Worm (Caenorhabditis elegans) whole organism, L4 larva: ENCODE measurements around the gene F59B2.13.

Experiments used
- F10B5.3 ChIP-seq: sonication (generic microtip); optimal IDR thresholded peaks from 2 replicates; lab custom pipeline; 2016; ENCODE audit warnings: mild to moderate bottlenecking, missing genetic modification characterization, missing compliant biosample characterization
- F26F4.8 ChIP-seq: fragments of 200-800 bp; sonication (Bioruptor generic); conservative IDR thresholded peaks from 2 replicates; pipeline ENCODE4 v1.3.6; 2022; ENCODE audit warnings: missing genetic modification characterization, missing compliant biosample characterization
- F49E8.2 ChIP-seq: sonication (generic microtip); optimal IDR thresholded peaks from 2 replicates; lab custom pipeline; 2016; ENCODE audit warnings: missing compliant biosample characterization, mild to moderate bottlenecking, missing genetic modification characterization, borderline replicate concordance
- R02D3.7 ChIP-seq: fragments of 150-350 bp; sonication (generic microtip); optimal IDR thresholded peaks from 3 replicates; lab custom pipeline; 2014; ENCODE audit warnings: missing biosample characterization, missing genetic modification characterization
- T20F7.1 ChIP-seq: fragments of 200-800 bp; sonication (Bioruptor generic); optimal IDR thresholded peaks from 2 replicates; lab custom pipeline; 2018; ENCODE audit warnings: mild to moderate bottlenecking, missing genetic modification characterization, missing compliant biosample characterization
- T26A8.4 ChIP-seq: fragments of 200-800 bp; sonication (Bioruptor generic); IDR thresholded peaks from 2 replicates; pipeline ENCODE4 v1.3.6; 2022; ENCODE audit warnings: missing genetic modification characterization, missing compliant biosample characterization
- ZK337.2 ChIP-seq: fragments of 200-800 bp; sonication (Bioruptor generic); IDR thresholded peaks from 2 replicates; pipeline ENCODE4 v1.3.6; 2022; ENCODE audit warnings: missing genetic modification reagents, missing genetic modification characterization, missing compliant biosample characterization
- ZK546.5 ChIP-seq, 2 experiments: sonication (generic microtip); optimal IDR thresholded peaks; 2 replicates each; lab custom pipeline; 2017; ENCODE audit warnings: missing biosample characterization in 2 of 2, missing genetic modification characterization in 2 of 2
- aha-1 ChIP-seq: fragments of 150-350 bp; peaks from one replicate; lab custom pipeline; 2014; ENCODE audit warnings: missing biosample characterization, missing genetic modification characterization
- aly-2 ChIP-seq: sonication (generic microtip); optimal IDR thresholded peaks from 2 replicates; lab custom pipeline; 2018; ENCODE audit warnings: missing biosample characterization, missing genetic modification characterization
- ama-1 ChIP-seq: fragments of 150-350 bp; optimal IDR thresholded peaks from 2 replicates; lab custom pipeline; 2014; ENCODE audit warnings: inconsistent platforms, mixed read lengths
- ceh-20 ChIP-seq: fragments of 200-800 bp; sonication (Bioruptor generic); IDR thresholded peaks from 2 replicates; pipeline ENCODE4 v1.3.6; 2022; ENCODE audit warnings: missing genetic modification reagents, missing genetic modification characterization, missing compliant biosample characterization
- ceh-28 ChIP-seq: fragments of 150-350 bp; optimal IDR thresholded peaks from 2 replicates; lab custom pipeline; 2014; ENCODE audit warnings: missing biosample characterization, missing genetic modification reagents, missing genetic modification characterization
- ces-1 ChIP-seq: fragments of 150-350 bp; sonication (generic microtip); optimal IDR thresholded peaks from 4 replicates; lab custom pipeline; 2014; ENCODE audit warnings: missing biosample characterization, missing genetic modification reagents, missing genetic modification characterization
- cey-2 ChIP-seq: sonication (generic microtip); optimal IDR thresholded peaks from 3 replicates; lab custom pipeline; 2017; ENCODE audit warnings: missing genetic modification characterization, mild to moderate bottlenecking, missing compliant biosample characterization, antibody characterized with exemption, borderline replicate concordance; ENCODE audit not compliant: insufficient read depth
- daf-16 ChIP-seq, 3 experiments: sonication (generic microtip); optimal IDR thresholded peaks; 2 replicates each; lab custom pipeline; 2016 to 2017; ENCODE audit warnings: missing genetic modification characterization in 3 of 3, missing genetic modification reagents in 3 of 3, mild to moderate bottlenecking in 2 of 3, missing compliant biosample characterization in 2 of 3, missing biosample characterization in 1 of 3, moderate library complexity in 1 of 3
- daf-19 ChIP-seq: fragments of 200-800 bp; sonication (Bioruptor generic); conservative IDR thresholded peaks from 2 replicates; pipeline ENCODE4 v1.3.6; 2022; ENCODE audit warnings: missing genetic modification characterization, missing compliant biosample characterization
- daf-8 ChIP-seq: fragments of 200-800 bp; sonication (Bioruptor generic); IDR thresholded peaks from 2 replicates; pipeline ENCODE4 v1.3.6; 2022; ENCODE audit warnings: missing genetic modification characterization, missing compliant biosample characterization
- dmd-6 ChIP-seq: fragments of 200-800 bp; sonication (Bioruptor generic); IDR thresholded peaks from 2 replicates; pipeline ENCODE4 v1.3.6; 2022; ENCODE audit warnings: missing genetic modification reagents, missing genetic modification characterization, missing compliant biosample characterization
- dpl-1 ChIP-seq: fragments of 150-350 bp; optimal IDR thresholded peaks from 2 replicates; lab custom pipeline; 2014; ENCODE audit warnings: missing biosample characterization, missing genetic modification reagents, missing genetic modification characterization
- dve-1 ChIP-seq: sonication (generic microtip); optimal IDR thresholded peaks from 2 replicates; lab custom pipeline; 2017; ENCODE audit warnings: antibody characterized with exemption, mild to moderate bottlenecking, missing genetic modification characterization, missing compliant biosample characterization; ENCODE audit not compliant: insufficient read depth
- gei-8 ChIP-seq: fragments of 200-800 bp; sonication (Bioruptor generic); optimal IDR thresholded peaks from 2 replicates; lab custom pipeline; 2018; ENCODE audit warnings: mild to moderate bottlenecking, missing genetic modification characterization, missing compliant biosample characterization
- hlh-11 ChIP-seq: fragments of 200-800 bp; sonication (Bioruptor generic); optimal IDR thresholded peaks from 2 replicates; lab custom pipeline; 2018; ENCODE audit warnings: mild to moderate bottlenecking, missing genetic modification characterization, missing compliant biosample characterization
- lin-1 ChIP-seq: fragments of 200-800 bp; sonication (Bioruptor generic); IDR thresholded peaks from 2 replicates; pipeline ENCODE4 v1.3.6; 2022; ENCODE audit warnings: missing genetic modification reagents, missing genetic modification characterization, missing compliant biosample characterization
- lin-15B ChIP-seq: fragments of 150-350 bp; sonication (generic microtip); optimal IDR thresholded peaks from 3 replicates; lab custom pipeline; 2014; ENCODE audit warnings: missing biosample characterization, missing genetic modification characterization
- lin-29 ChIP-seq: fragments of 200-800 bp; sonication (Bioruptor generic); IDR thresholded peaks from 2 replicates; pipeline ENCODE4 v1.3.6; 2022; ENCODE audit warnings: missing genetic modification reagents, missing genetic modification characterization, missing compliant biosample characterization
- lin-38 ChIP-seq: fragments of 200-800 bp; sonication (Bioruptor generic); IDR thresholded peaks from 2 replicates; pipeline ENCODE4 v1.3.6; 2022; ENCODE audit warnings: missing genetic modification reagents, missing genetic modification characterization, missing compliant biosample characterization
- lin-39 ChIP-seq: fragments of 150-350 bp; optimal IDR thresholded peaks from 2 replicates; lab custom pipeline; 2014; ENCODE audit warnings: missing biosample characterization, missing genetic modification reagents, missing genetic modification characterization
- madf-5 ChIP-seq, 2 experiments: fragments of 200-800 bp; sonication (Bioruptor generic); IDR thresholded peaks; 2 replicates each; pipeline ENCODE4 v1.3.6; 2022; ENCODE audit warnings: missing compliant biosample characterization in 2 of 2, missing genetic modification characterization in 2 of 2
- madf-9 ChIP-seq: fragments of 200-800 bp; sonication (Bioruptor generic); conservative IDR thresholded peaks from 2 replicates; pipeline ENCODE4 v1.3.6; 2022; ENCODE audit warnings: missing genetic modification reagents, missing genetic modification characterization, missing compliant biosample characterization
- mdt-29 ChIP-seq: fragments of 200-800 bp; sonication (Bioruptor generic); IDR thresholded peaks from 2 replicates; pipeline ENCODE4 v1.3.6; 2022; ENCODE audit warnings: missing genetic modification reagents, missing genetic modification characterization, missing compliant biosample characterization
- nhr-102 ChIP-seq: sonication (generic microtip); optimal IDR thresholded peaks from 2 replicates; lab custom pipeline; 2016; ENCODE audit warnings: mild to moderate bottlenecking, missing genetic modification characterization, moderate library complexity, missing compliant biosample characterization
- nhr-11 ChIP-seq: fragments of 150-350 bp; optimal IDR thresholded peaks from 2 replicates; lab custom pipeline; 2014; ENCODE audit warnings: missing biosample characterization, missing genetic modification characterization
- nhr-111 ChIP-seq: fragments of 200-800 bp; sonication (Bioruptor generic); optimal IDR thresholded peaks from 2 replicates; lab custom pipeline; 2018; ENCODE audit warnings: mild to moderate bottlenecking, missing genetic modification characterization, missing compliant biosample characterization
- nhr-42 ChIP-seq: fragments of 200-800 bp; sonication (Bioruptor generic); IDR thresholded peaks from 2 replicates; pipeline ENCODE4 v1.3.6; 2022; ENCODE audit warnings: missing genetic modification characterization, missing compliant biosample characterization
- nhr-6 ChIP-seq: fragments of 150-350 bp; optimal IDR thresholded peaks from 2 replicates; lab custom pipeline; 2014; ENCODE audit warnings: missing biosample characterization, missing genetic modification characterization
- pha-4 ChIP-seq, 2 experiments: fragments of 150-350 bp in 1 of 2; fragments of 200-800 bp in 1 of 2; sonication (Bioruptor generic) in 1 of 2; IDR thresholded peaks in 1 of 2; optimal IDR thresholded peaks in 1 of 2; 2 replicates each; pipeline versions ENCODE4 v1.3.6 to Lab custom; 2014 to 2022; ENCODE audit warnings: missing genetic modification characterization in 2 of 2, missing genetic modification reagents in 2 of 2, missing biosample characterization in 1 of 2, missing compliant biosample characterization in 1 of 2
- rbr-2 ChIP-seq: sonication (generic microtip); optimal IDR thresholded peaks from 2 replicates; lab custom pipeline; 2016; ENCODE audit warnings: missing genotype, missing genetic modification characterization, missing compliant biosample characterization
- skn-1 ChIP-seq: fragments of 150-350 bp; optimal IDR thresholded peaks from 2 replicates; lab custom pipeline; 2014; ENCODE audit warnings: missing biosample characterization, missing genetic modification characterization
- snpc-1.2 ChIP-seq: fragments of 200-800 bp; sonication (Bioruptor generic); IDR thresholded peaks from 2 replicates; pipeline ENCODE4 v1.3.6; 2022; ENCODE audit warnings: missing genetic modification reagents, missing genetic modification characterization, missing compliant biosample characterization
- snpc-4 ChIP-seq: fragments of 150-350 bp; optimal IDR thresholded peaks from 2 replicates; lab custom pipeline; 2014; ENCODE audit warnings: missing biosample characterization, missing genetic modification characterization
- spr-3 ChIP-seq: fragments of 200-800 bp; sonication (Bioruptor generic); optimal IDR thresholded peaks from 2 replicates; lab custom pipeline; 2018; ENCODE audit warnings: mild to moderate bottlenecking, missing genetic modification characterization, missing compliant biosample characterization
- tra-1 ChIP-seq: fragments of 200-800 bp; sonication (Bioruptor generic); IDR thresholded peaks from 2 replicates; pipeline ENCODE4 v1.3.6; 2022; ENCODE audit warnings: missing genetic modification reagents, missing genetic modification characterization, missing compliant biosample characterization
- unc-39 ChIP-seq: sonication (generic microtip); optimal IDR thresholded peaks from 2 replicates; lab custom pipeline; 2017; ENCODE audit warnings: missing biosample characterization, missing genetic modification characterization
- unc-62 ChIP-seq, 3 experiments: fragments of 150-350 bp in 1 of 3; sonication (generic microtip); optimal IDR thresholded peaks in 2 of 3; peaks in 1 of 3; 1 replicate in 1 of 3; 2 replicates in 2 of 3; lab custom pipeline; 2014 to 2017; ENCODE audit warnings: missing biosample characterization in 3 of 3, missing genetic modification characterization in 3 of 3, missing genetic modification reagents in 3 of 3, missing genotype in 1 of 3
- zip-11 ChIP-seq: fragments of 200-800 bp; sonication (Bioruptor generic); IDR thresholded peaks from 2 replicates; pipeline ENCODE4 v1.3.6; 2022; ENCODE audit warnings: missing genetic modification characterization, missing compliant biosample characterization
- zip-2 ChIP-seq: fragments of 150-350 bp; optimal IDR thresholded peaks from 2 replicates; lab custom pipeline; 2014; ENCODE audit warnings: missing biosample characterization, missing genetic modification characterization
- ztf-11 ChIP-seq: fragments of 150-350 bp; optimal IDR thresholded peaks from 2 replicates; lab custom pipeline; 2014; ENCODE audit warnings: missing biosample characterization, missing genetic modification characterization

F59B2.13 gene

DNA sequence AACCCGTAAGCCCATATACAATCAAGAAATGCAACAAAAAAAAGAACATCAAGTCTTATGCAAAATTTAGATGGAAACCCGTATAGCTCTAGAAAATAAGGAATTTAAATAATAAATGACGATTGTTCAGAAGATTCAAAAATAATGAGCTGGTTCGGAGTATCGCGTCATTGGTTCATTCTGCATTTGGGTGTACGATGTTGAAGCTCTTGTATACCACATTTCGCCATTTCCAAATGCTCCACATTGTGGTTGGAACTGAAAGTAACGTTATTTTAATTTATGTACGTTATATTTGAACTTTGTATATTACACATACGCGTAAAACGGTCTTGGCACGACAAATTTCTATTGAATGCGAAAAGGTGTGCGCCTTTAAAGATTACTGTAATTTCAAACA, 33.4 kb upstream of the F59B2.13 start (continued):
- TF ChIP-seq dmd-6 (GFP tag; lab: Robert Waterston, UW), result peak; percentile 34; the same call in 1 of the 2 replicates
- TF ChIP-seq lin-1 (GFP tag; lab: Robert Waterston, UW), result 0 out of 2 replicates have a peak, but pooled peaks have one; percentile 8
- peak in 1 of 2 experiments; percentile 30 for TF ChIP-seq daf-16 (GFP tag; optimal IDR thresholded peaks at IDR 0.05; lab: Kevin White, UChicago)
- peak; percentile 36 for TF ChIP-seq daf-16 (tag; optimal IDR thresholded peaks at IDR 0.05; lab: Kevin White, UChicago)
- TF ChIP-seq T20F7.1 (GFP tag; lab: Kevin White, UChicago), result peak; percentile 71
- TF ChIP-seq snpc-4 (tag; lab: Kevin White, UChicago), result no peak
- TF ChIP-seq snpc-1.2 (GFP tag; lab: Robert Waterston, UW), result no peak
- peak; percentile 60 for TF ChIP-seq lin-38 (GFP tag; lab: Robert Waterston, UW)
- TF ChIP-seq nhr-42 (GFP tag; lab: Robert Waterston, UW), result 0 out of 2 replicates have a peak, but pooled peaks have one; percentile 16
- no peak for TF ChIP-seq lin-29 (GFP tag; lab: Robert Waterston, UW)

DNA sequence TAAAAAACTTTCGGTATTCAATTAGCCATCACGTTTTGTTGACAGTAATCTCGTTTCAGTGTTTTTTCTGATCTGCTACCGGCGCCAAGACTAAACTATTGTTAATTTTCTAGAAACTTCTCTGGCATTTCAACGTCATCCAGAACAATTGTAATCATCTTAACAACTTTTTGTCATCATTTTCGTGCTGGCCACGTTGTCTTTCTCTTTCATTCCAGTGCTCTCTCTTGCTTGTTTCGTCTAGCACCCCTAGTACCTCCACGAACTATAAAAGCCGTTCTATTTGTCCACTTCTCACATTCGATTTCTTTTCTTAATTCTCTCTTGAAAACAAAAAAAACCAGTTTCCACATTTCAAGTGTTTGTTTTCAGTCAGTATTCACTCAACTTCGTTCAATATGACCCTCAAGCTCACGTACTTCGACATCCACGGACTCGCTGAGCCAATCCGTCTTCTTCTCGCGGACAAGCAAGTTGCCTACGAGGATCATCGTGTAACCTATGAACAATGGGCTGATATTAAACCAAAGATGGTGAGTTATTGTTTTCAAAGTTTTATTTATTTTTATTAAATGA, 32.2 kb upstream of the F59B2.13 start, which contains the start of gene gst-1:
gst-1 (plus strand) TSS at position 373 of the 576 bp plus-strand sequence.
- TF ChIP-seq ZK546.5 (tag; optimal IDR thresholded peaks at IDR 0.05; lab: Kevin White, UChicago), result no peak
- TF ChIP-seq madf-9 (GFP tag; lab: Robert Waterston, UW), result no peak
- TF ChIP-seq nhr-11 (tag; lab: Kevin White, UChicago), result no peak
- TF ChIP-seq gei-8 (GFP tag; lab: Kevin White, UChicago), result no peak
- TF ChIP-seq daf-19 (GFP tag; lab: Robert Waterston, UW), result no peak
- TF ChIP-seq F26F4.8 (GFP tag; lab: Robert Waterston, UW), result no peak
- no peak for TF ChIP-seq madf-5 (GFP tag; IDR thresholded peaks at IDR 0.05; lab: Robert Waterston, UW)
- no peak for TF ChIP-seq R02D3.7
- no peak for TF ChIP-seq F49E8.2
- TF ChIP-seq spr-3 (GFP tag; lab: Kevin White, UChicago), result no peak
- TF ChIP-seq lin-39, result no peak
- no peak for TF ChIP-seq lin-15B (tag; lab: Kevin White, UChicago)
- peak in 1 of 2 experiments; percentile 93 for TF ChIP-seq unc-62 (GFP tag; optimal IDR thresholded peaks at IDR 0.05 in 1 of 2; lab: Kevin White, UChicago)
- TF ChIP-seq unc-62 (tag; optimal IDR thresholded peaks at IDR 0.05; lab: Kevin White, UChicago), result no peak
- TF ChIP-seq nhr-6 (tag; lab: Kevin White, UChicago), result no peak
- TF ChIP-seq hlh-11 (tag; lab: Kevin White, UChicago), result peak; percentile 54
- peak; percentile 59 for TF ChIP-seq aha-1
- TF ChIP-seq ces-1, result no peak
- TF ChIP-seq F10B5.3 (tag; lab: Kevin White, UChicago), result no peak
- peak; percentile 40; the same call in 1 of the 2 replicates for TF ChIP-seq pha-4 (GFP tag; IDR thresholded peaks at IDR 0.05; lab: Robert Waterston, UW)
- TF ChIP-seq pha-4 (tag; optimal IDR thresholded peaks at IDR 0.05; lab: Kevin White, UChicago), result no peak
- no peak for TF ChIP-seq dpl-1 (GFP tag; lab: Kevin White, UChicago)
- TF ChIP-seq rbr-2 (tag; lab: Kevin White, UChicago), result no peak
- no peak for TF ChIP-seq zip-11 (GFP tag; lab: Robert Waterston, UW)
- 0 out of 2 replicates have a peak, but pooled peaks have one; percentile 8 for TF ChIP-seq tra-1 (GFP tag; lab: Robert Waterston, UW)
- peak; percentile 74 for TF ChIP-seq mdt-29 (GFP tag; lab: Robert Waterston, UW)
- no peak for TF ChIP-seq ZK337.2 (GFP tag; lab: Robert Waterston, UW)
- TF ChIP-seq nhr-111 (GFP tag; lab: Kevin White, UChicago), result no peak
- TF ChIP-seq daf-8 (GFP tag; lab: Robert Waterston, UW), result no peak
- no peak for TF ChIP-seq ztf-11 (tag; lab: Kevin White, UChicago)
- peak; percentile 80 for TF ChIP-seq dve-1
- TF ChIP-seq ceh-20 (GFP tag; lab: Robert Waterston, UW), result no peak
- no peak for TF ChIP-seq zip-2
- TF ChIP-seq ama-1 (lab: Kevin White, UChicago), result peak; percentile 40
- no peak for TF ChIP-seq skn-1 (tag; lab: Kevin White, UChicago)
- TF ChIP-seq T26A8.4 (GFP tag; lab: Robert Waterston, UW), result no peak
- TF ChIP-seq unc-39 (tag; lab: Kevin White, UChicago), result no peak
- TF ChIP-seq cey-2 (tag; lab: Kevin White, UChicago), result no peak
- TF ChIP-seq ceh-28, result no peak
- TF ChIP-seq dmd-6 (GFP tag; lab: Robert Waterston, UW), result peak; percentile 54
- no peak for TF ChIP-seq aly-2
- TF ChIP-seq nhr-102 (tag; lab: Kevin White, UChicago), result no peak
